Fruit fly (Drosophila melanogaster) Kc167 (cell line): ENCODE results near the gene CG13653.

Experiments used
- Myc ChIP-seq: fragments of >200 bp; optimal IDR thresholded peaks from 2 replicates; lab custom pipeline; 2017; ENCODE audit warnings: missing external identifiers
- insv ChIP-seq: fragments of >200 bp; optimal IDR thresholded peaks from 3 replicates; lab custom pipeline; 2018; ENCODE audit warnings: missing external identifiers
- psq ChIP-seq: fragments of >200 bp; optimal IDR thresholded peaks from 2 replicates; lab custom pipeline; 2017; ENCODE audit warnings: missing external identifiers
- ttk ChIP-seq: sonication (Bioruptor generic); optimal IDR thresholded peaks from 2 replicates; lab custom pipeline; 2017; ENCODE audit warnings: missing external identifiers

DNA sequence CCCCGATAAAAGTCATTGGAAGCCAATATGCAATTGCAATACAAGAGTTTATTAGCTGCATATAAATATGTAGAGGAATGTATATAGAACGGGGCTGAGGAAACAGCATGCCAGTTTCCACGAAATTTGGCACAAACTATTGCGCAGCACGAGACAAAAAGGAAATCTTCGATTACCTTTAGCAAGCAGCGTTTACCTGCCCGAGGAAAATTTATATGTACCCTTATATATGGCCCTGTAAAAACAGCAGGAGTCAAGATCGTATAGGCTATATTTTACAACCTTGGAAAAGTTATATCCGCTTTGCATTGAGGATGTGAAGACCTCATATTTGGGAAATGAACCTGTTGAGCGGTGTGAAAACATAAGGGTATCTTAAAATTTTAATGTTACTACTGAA, 23.0 kb upstream of the CG13653 start:
- TF ChIP-seq psq (lab: Kevin White, UChicago) (no peak), insv (lab: Kevin White, UChicago) (no peak), ttk (lab: Kevin White, UChicago) (no peak), Myc (lab: Kevin White, UChicago) (no peak)
